Worm (Caenorhabditis elegans) whole organism, L1 larva: ENCODE data around the gene tpst-2.
A peak's percentile ranks its signal among the peaks of the same experiment; 100 is the strongest.

Experiments
- C16A3.4 ChIP-seq: fragments of 150-350 bp; optimal IDR thresholded peaks from 2 replicates; lab custom pipeline; 2014; ENCODE audit warnings: missing biosample characterization, missing genetic modification characterization
- F16B12.6 ChIP-seq: fragments of 150-350 bp; optimal IDR thresholded peaks from 2 replicates; lab custom pipeline; 2014; ENCODE audit warnings: missing biosample characterization, missing genetic modification characterization
- ama-1 ChIP-seq: fragments of 150-350 bp; optimal IDR thresholded peaks from 2 replicates; lab custom pipeline; 2014
- ceh-63 ChIP-seq: fragments of 200-800 bp; sonication (Bioruptor generic); optimal IDR thresholded peaks from 2 replicates; lab custom pipeline; 2018; ENCODE audit warnings: mild to moderate bottlenecking, missing genetic modification characterization, missing compliant biosample characterization
- ceh-82 ChIP-seq, 3 experiments: fragments of 150-350 bp in 1 of 3; sonication (generic microtip) in 2 of 3; optimal IDR thresholded peaks; 2 replicates each; lab custom pipeline; 2014 to 2017; ENCODE audit warnings: missing biosample characterization in 3 of 3, missing genetic modification characterization in 3 of 3
- ceh-88 ChIP-seq: fragments of 200-800 bp; sonication (Bioruptor generic); IDR thresholded peaks from 2 replicates; pipeline ENCODE4 v1.3.6; 2022; ENCODE audit warnings: missing genetic modification characterization, missing compliant biosample characterization
- dsc-1 ChIP-seq: sonication (generic microtip); optimal IDR thresholded peaks from 2 replicates; lab custom pipeline; 2016; ENCODE audit warnings: mild to moderate bottlenecking, missing genetic modification characterization, missing compliant biosample characterization
- efl-1 ChIP-seq, 4 experiments: fragments of 150-350 bp; optimal IDR thresholded peaks in 3 of 4; peaks in 1 of 4; 1 replicate in 1 of 4; 2 replicates in 3 of 4; lab custom pipeline; 2014; ENCODE audit warnings: missing biosample characterization in 2 of 4, missing genetic modification characterization in 2 of 4, missing genetic modification reagents in 2 of 4
- efl-3 ChIP-seq: fragments of 200-800 bp; sonication (Bioruptor generic); optimal IDR thresholded peaks from 2 replicates; lab custom pipeline; 2018; ENCODE audit warnings: mild to moderate bottlenecking, missing genetic modification characterization, missing compliant biosample characterization
- egl-13 ChIP-seq: sonication (generic microtip); optimal IDR thresholded peaks from 2 replicates; lab custom pipeline; 2016; ENCODE audit warnings: missing genotype, missing genetic modification reagents, missing genetic modification characterization, missing compliant biosample characterization
- egl-27 ChIP-seq, 2 experiments: fragments of 150-350 bp in 1 of 2; sonication (generic microtip); optimal IDR thresholded peaks; 3 replicates each; lab custom pipeline; 2017 to 2018; ENCODE audit warnings: missing biosample characterization in 2 of 2, missing genetic modification characterization in 2 of 2, missing genetic modification reagents in 2 of 2
- elt-2 ChIP-seq: sonication (generic microtip); optimal IDR thresholded peaks from 2 replicates; lab custom pipeline; 2016; ENCODE audit warnings: missing genetic modification characterization, mild to moderate bottlenecking, inconsistent platforms, missing compliant biosample characterization, missing genetic modification reagents
- fkh-4 ChIP-seq: sonication (generic microtip); optimal IDR thresholded peaks from 2 replicates; lab custom pipeline; 2016; ENCODE audit warnings: missing compliant biosample characterization, missing genetic modification characterization, borderline replicate concordance
- fkh-8 ChIP-seq: sonication (generic microtip); optimal IDR thresholded peaks from 2 replicates; lab custom pipeline; 2016; ENCODE audit warnings: mild to moderate bottlenecking, missing genetic modification characterization, missing compliant biosample characterization
- fos-1 ChIP-seq: fragments of 150-350 bp; optimal IDR thresholded peaks from 2 replicates; lab custom pipeline; 2014; ENCODE audit warnings: missing biosample characterization, missing genetic modification characterization
- hlh-4 ChIP-seq: sonication (generic microtip); optimal IDR thresholded peaks from 2 replicates; lab custom pipeline; 2016; ENCODE audit warnings: mild to moderate bottlenecking, missing genetic modification characterization, missing compliant biosample characterization
- hpl-2 ChIP-seq: fragments of 150-350 bp; optimal IDR thresholded peaks from 2 replicates; lab custom pipeline; 2014; ENCODE audit warnings: missing biosample characterization, missing genetic modification reagents, missing genetic modification characterization
- isw-1 ChIP-seq: fragments of 200-800 bp; sonication (Bioruptor generic); IDR thresholded peaks from 2 replicates; pipeline ENCODE4 v1.3.6; 2022; ENCODE audit warnings: missing genetic modification characterization, missing compliant biosample characterization
- lin-35 ChIP-seq, 2 experiments: fragments of 150-350 bp; optimal IDR thresholded peaks; 2 replicates each; lab custom pipeline; 2014; ENCODE audit warnings: missing biosample characterization in 2 of 2, missing genetic modification characterization in 2 of 2, missing genetic modification reagents in 2 of 2
- lir-3 ChIP-seq: sonication (generic microtip); optimal IDR thresholded peaks from 2 replicates; lab custom pipeline; 2016; ENCODE audit warnings: mild to moderate bottlenecking, missing genetic modification characterization, moderate library complexity, missing compliant biosample characterization; ENCODE audit not compliant: poor library complexity
- lsy-2 ChIP-seq, 2 experiments: fragments of 150-350 bp; optimal IDR thresholded peaks; 2 replicates each; lab custom pipeline; 2014; ENCODE audit warnings: missing biosample characterization in 2 of 2, missing genetic modification characterization in 2 of 2
- mab-9 ChIP-seq: fragments of 200-800 bp; sonication (Bioruptor generic); IDR thresholded peaks from 2 replicates; pipeline ENCODE4 v1.3.6; 2022; ENCODE audit warnings: missing genetic modification reagents, missing genetic modification characterization, missing compliant biosample characterization
- mdl-1 ChIP-seq, 2 experiments: fragments of 150-350 bp; optimal IDR thresholded peaks; 2 replicates each; lab custom pipeline; 2014 to 2017; ENCODE audit warnings: missing biosample characterization in 2 of 2, missing genetic modification characterization in 2 of 2, inconsistent platforms in 1 of 2
- nhr-20 ChIP-seq: sonication (generic microtip); optimal IDR thresholded peaks from 2 replicates; lab custom pipeline; 2016; ENCODE audit warnings: mild to moderate bottlenecking, missing genetic modification characterization, missing compliant biosample characterization
- nhr-237 ChIP-seq: fragments of 150-350 bp; optimal IDR thresholded peaks from 2 replicates; lab custom pipeline; 2014; ENCODE audit warnings: missing biosample characterization, missing genetic modification characterization
- nhr-28 ChIP-seq: fragments of 150-350 bp; optimal IDR thresholded peaks from 2 replicates; lab custom pipeline; 2014; ENCODE audit warnings: missing biosample characterization, missing genetic modification characterization
- nhr-47 ChIP-seq: sonication (generic microtip); optimal IDR thresholded peaks from 2 replicates; lab custom pipeline; 2016; ENCODE audit warnings: mild to moderate bottlenecking, missing genetic modification characterization, moderate library complexity, missing compliant biosample characterization
- nhr-71 ChIP-seq: sonication (generic microtip); optimal IDR thresholded peaks from 2 replicates; lab custom pipeline; 2016; ENCODE audit warnings: mild to moderate bottlenecking, missing genetic modification characterization, moderate library complexity, missing compliant biosample characterization
- nhr-76 ChIP-seq: sonication (generic microtip); optimal IDR thresholded peaks from 2 replicates; lab custom pipeline; 2017; ENCODE audit warnings: missing biosample characterization, missing genetic modification characterization
- nhr-77 ChIP-seq: fragments of 150-350 bp; optimal IDR thresholded peaks from 2 replicates; lab custom pipeline; 2014; ENCODE audit warnings: missing biosample characterization, missing genetic modification characterization
- nhr-85 ChIP-seq: sonication (generic microtip); peaks from one replicate; lab custom pipeline; 2016; ENCODE audit warnings: missing genetic modification characterization, inconsistent platforms, missing compliant biosample characterization
- pax-3 ChIP-seq: fragments of 200-800 bp; sonication (Bioruptor generic); optimal IDR thresholded peaks from 2 replicates; lab custom pipeline; 2018; ENCODE audit warnings: mild to moderate bottlenecking, missing genetic modification characterization, moderate library complexity, missing compliant biosample characterization
- pqm-1 ChIP-seq: sonication (generic microtip); optimal IDR thresholded peaks from 3 replicates; lab custom pipeline; 2017; ENCODE audit warnings: missing biosample characterization, missing genetic modification characterization
- rnt-1 ChIP-seq: sonication (generic microtip); optimal IDR thresholded peaks from 2 replicates; lab custom pipeline; 2016; ENCODE audit warnings: mild to moderate bottlenecking, missing genetic modification characterization, moderate library complexity, missing compliant biosample characterization
- snu-23 ChIP-seq: sonication (generic microtip); optimal IDR thresholded peaks from 2 replicates; lab custom pipeline; 2016; ENCODE audit warnings: missing genetic modification characterization, missing compliant biosample characterization
- tbx-2 ChIP-seq: sonication (generic microtip); optimal IDR thresholded peaks from 2 replicates; lab custom pipeline; 2016; ENCODE audit warnings: missing genetic modification characterization, missing compliant biosample characterization
- tlp-1 ChIP-seq: fragments of 150-350 bp; optimal IDR thresholded peaks from 2 replicates; lab custom pipeline; 2014; ENCODE audit warnings: missing biosample characterization, missing genetic modification characterization
- unc-130 ChIP-seq: fragments of 150-350 bp; optimal IDR thresholded peaks from 2 replicates; lab custom pipeline; 2017; ENCODE audit warnings: missing biosample characterization, missing genetic modification characterization, inconsistent platforms
- unc-30 ChIP-seq: sonication (generic microtip); optimal IDR thresholded peaks from 2 replicates; lab custom pipeline; 2017; ENCODE audit warnings: missing biosample characterization, missing genetic modification characterization
- unc-62 ChIP-seq: fragments of 150-350 bp; optimal IDR thresholded peaks from 2 replicates; lab custom pipeline; 2014; ENCODE audit warnings: missing biosample characterization, missing genetic modification reagents, missing genetic modification characterization
- xbp-1 ChIP-seq: sonication (generic microtip); optimal IDR thresholded peaks from 2 replicates; lab custom pipeline; 2016; ENCODE audit warnings: missing genetic modification characterization, missing compliant biosample characterization
- zag-1 ChIP-seq: fragments of 150-350 bp; optimal IDR thresholded peaks from 2 replicates; lab custom pipeline; 2014; ENCODE audit warnings: missing biosample characterization, missing genetic modification characterization
- zip-4 ChIP-seq: fragments of 200-800 bp; sonication (Bioruptor generic); optimal IDR thresholded peaks from 2 replicates; lab custom pipeline; 2018; ENCODE audit warnings: mild to moderate bottlenecking, missing genetic modification characterization, moderate library complexity, missing compliant biosample characterization
- ztf-11 ChIP-seq, 2 experiments: sonication (generic microtip); optimal IDR thresholded peaks; 2 replicates each; lab custom pipeline; 2016 to 2017; ENCODE audit warnings: missing genetic modification characterization in 2 of 2, missing biosample characterization in 1 of 2, missing compliant biosample characterization in 1 of 2
- ztf-4 ChIP-seq: fragments of 150-350 bp; optimal IDR thresholded peaks from 2 replicates; lab custom pipeline; 2014; ENCODE audit warnings: missing biosample characterization, missing genetic modification characterization

The tpst-2 gene

ce11 chrIII:773114-773513, 2.1 kb downstream of the tpst-2 start, which contains the start of gene cyn-6:
TSS of gene cyn-6 (plus strand) at chrIII:773414.
- TF ChIP-seq snu-23 (no peak), hlh-4 (no peak), nhr-47 (no peak), tlp-1 (no peak), ama-1 (lab: Kevin White, UChicago) (no peak), zip-4 (GFP tag; lab: Kevin White, UChicago) (no peak), dsc-1 (tag; lab: Kevin White, UChicago) (no peak), elt-2 (tag; lab: Kevin White, UChicago) (no peak), efl-3 (no peak), unc-62 (GFP tag; lab: Kevin White, UChicago) (no peak), unc-30 (tag; lab: Kevin White, UChicago) (no peak), unc-130 (no peak), nhr-28 (tag; lab: Kevin White, UChicago) (no peak), egl-27 (tag; optimal IDR thresholded peaks at IDR 0.05; lab: Kevin White, UChicago) (no peak), C16A3.4 (tag; lab: Kevin White, UChicago) (no peak), fos-1 (no peak), hpl-2 (GFP tag; lab: Kevin White, UChicago) (no peak), mdl-1 (tag; optimal IDR thresholded peaks at IDR 0.05; lab: Kevin White, UChicago) (no peak), lin-35 (GFP tag; optimal IDR thresholded peaks at IDR 0.05; lab: Kevin White, UChicago) (no peak), nhr-20 (no peak)

- TF ChIP-seq efl-1 (optimal IDR thresholded peaks at IDR 0.05; lab: Kevin White, UChicago) (no peak), efl-1 (GFP tag; optimal IDR thresholded peaks at IDR 0.05 in 1 of 2; lab: Kevin White, UChicago) (peak in 1 of 2 experiments; percentile 82), fos-1 (no peak)
Observed at ce11 chrIII:775443-775842, 4.4 kb downstream of the tpst-2 start.

- no peak for TF ChIP-seq zag-1 (tag; lab: Kevin White, UChicago)
- TF ChIP-seq nhr-71: no peak
- no peak for TF ChIP-seq nhr-237
- TF ChIP-seq pax-3 (tag; lab: Kevin White, UChicago): no peak
- no peak for TF ChIP-seq mab-9 (GFP tag; lab: Robert Waterston, UW)
- TF ChIP-seq nhr-76 (tag; lab: Kevin White, UChicago): no peak
- TF ChIP-seq, all 84 proteins: peak for 0
Observed at ce11 chrIII:778771-779170, 7.7 kb downstream of the tpst-2 start, which contains the start of gene alh-11. TSS of gene alh-11 (minus strand) at chrIII:778871.

- TF ChIP-seq hlh-4 (no peak), fkh-8 (no peak), nhr-85 (tag; lab: Kevin White, UChicago) (no peak), efl-1 (optimal IDR thresholded peaks at IDR 0.05; lab: Kevin White, UChicago) (no peak), efl-1 (GFP tag; optimal IDR thresholded peaks at IDR 0.05 in 1 of 2; lab: Kevin White, UChicago) (peak in 1 of 2 experiments; percentile 78)
Observed at ce11 chrIII:782503-782902, 11.4 kb downstream of the tpst-2 start.

ce11 chrIII:783254-783753, 12.2 kb downstream of the tpst-2 start, which contains the start of the genes dagl-2 and ppm-1.G:
TSS of gene dagl-2 (minus strand) at chrIII:783305.
TSS of gene ppm-1.G (plus strand) at chrIII:783703.
- TF ChIP-seq egl-27 (tag; optimal IDR thresholded peaks at IDR 0.05; lab: Kevin White, UChicago): no peak
- peak; percentile 74 for TF ChIP-seq egl-13 (tag; lab: Kevin White, UChicago)
- TF ChIP-seq F16B12.6 (tag; lab: Kevin White, UChicago): peak; percentile 12
- no peak for TF ChIP-seq pqm-1
- peak; percentile 72 to 73 for TF ChIP-seq efl-1 (optimal IDR thresholded peaks at IDR 0.05; lab: Kevin White, UChicago)
- TF ChIP-seq efl-1 (GFP tag; optimal IDR thresholded peaks at IDR 0.05 in 1 of 2; lab: Kevin White, UChicago): peak; percentile 81 to 96
- TF ChIP-seq nhr-71: peak; percentile 90
- TF ChIP-seq ztf-4 (tag; lab: Kevin White, UChicago): no peak
- TF ChIP-seq lsy-2 (tag; optimal IDR thresholded peaks at IDR 0.05; lab: Kevin White, UChicago): peak; percentile 85 to 92
- TF ChIP-seq isw-1 (GFP tag; lab: Robert Waterston, UW): peak; percentile 72
- TF ChIP-seq xbp-1 (tag; lab: Kevin White, UChicago): peak; percentile 74
- peak; percentile 42 for TF ChIP-seq nhr-77 (tag; lab: Kevin White, UChicago)
- peak; percentile 90 for TF ChIP-seq lir-3 (tag; lab: Kevin White, UChicago)
- TF ChIP-seq rnt-1 (tag; lab: Kevin White, UChicago): peak; percentile 93
- peak; percentile 75 for TF ChIP-seq fkh-4 (tag; lab: Kevin White, UChicago)
- TF ChIP-seq ztf-11 (tag; optimal IDR thresholded peaks at IDR 0.05; lab: Kevin White, UChicago): peak in 1 of 2 experiments; percentile 82
- TF ChIP-seq unc-30 (tag; lab: Kevin White, UChicago): no peak
- no peak for TF ChIP-seq ceh-88 (GFP tag; lab: Robert Waterston, UW)
- no peak for TF ChIP-seq ceh-63
- peak; percentile 87 for TF ChIP-seq tbx-2 (tag; lab: Kevin White, UChicago)
- peak; percentile 46 for TF ChIP-seq hpl-2 (GFP tag; lab: Kevin White, UChicago)
- TF ChIP-seq ceh-82 (tag; optimal IDR thresholded peaks at IDR 0.05; lab: Kevin White, UChicago): peak; percentile 72 to 87 (median 77)
